Worm (Caenorhabditis elegans) whole organism, L3 larva: ENCODE measurements around the gene T25E4.2.
"Not testable (repeated sequence)": the region's sequence is repeated elsewhere in the genome, so short reads cannot be mapped to it uniquely, and the experiment has no call there.

Source experiments
- daf-12 ChIP-seq: fragments of 150-350 bp; optimal IDR thresholded peaks from 2 replicates; lab custom pipeline; 2014; ENCODE audit warnings: missing biosample characterization, missing genetic modification reagents, missing genetic modification characterization
- jun-1 ChIP-seq: fragments of 150-350 bp; optimal IDR thresholded peaks from 2 replicates; lab custom pipeline; 2014; ENCODE audit warnings: missing biosample characterization, missing genetic modification reagents, missing genetic modification characterization
- nhr-11 ChIP-seq: fragments of 150-350 bp; optimal IDR thresholded peaks from 2 replicates; lab custom pipeline; 2014; ENCODE audit warnings: missing biosample characterization, missing genetic modification characterization
- nhr-28 ChIP-seq: fragments of 150-350 bp; optimal IDR thresholded peaks from 2 replicates; lab custom pipeline; 2014; ENCODE audit warnings: missing biosample characterization, missing genetic modification characterization
- unc-62 ChIP-seq: fragments of 150-350 bp; sonication (generic microtip); optimal IDR thresholded peaks from 4 replicates; lab custom pipeline; 2014; ENCODE audit warnings: missing biosample characterization, missing genetic modification reagents, missing genetic modification characterization

DNA sequence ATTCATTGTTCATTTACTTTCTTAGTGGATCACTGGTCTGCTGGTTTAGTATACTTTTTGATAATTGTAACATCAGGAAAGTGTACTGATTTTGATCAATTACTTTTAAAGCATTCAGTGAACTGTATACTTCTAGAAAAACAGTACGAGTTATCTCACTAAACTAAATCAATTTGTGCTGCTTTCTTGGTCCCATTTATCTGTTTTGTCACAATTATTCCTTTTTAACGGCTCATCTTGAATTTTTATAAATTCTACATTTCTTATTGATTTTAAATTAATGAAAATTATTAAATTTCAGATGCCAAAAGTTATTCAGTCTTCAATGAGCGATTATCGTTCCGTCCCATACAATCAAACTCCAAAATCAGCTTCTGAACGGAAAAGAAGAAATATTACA is 47.3 kb downstream of the T25E4.2 start, which contains the start of gene hlh-25:
- not testable (repeated sequence) for TF ChIP-seq daf-12 (tag; lab: Kevin White, UChicago); nhr-28 (tag; lab: Kevin White, UChicago); nhr-11 (tag; lab: Kevin White, UChicago); unc-62 (GFP tag; lab: Kevin White, UChicago); jun-1 (tag; lab: Kevin White, UChicago)
